Worm (Caenorhabditis elegans): Measurements from ENCODE around the gene F19B10.1.
A peak's percentile ranks its signal among the peaks of the same experiment; 100 is the strongest.

F19B10.1 gene

ce11 chrII:3714595-3714994 is 31.6 kb downstream of the F19B10.1 start, which contains the start of gene srh-100:
srh-100 (minus strand) TSS chrII:3714695.
- TF ChIP-seq pax-1 (tag; optimal IDR thresholded peaks at IDR 0.05): no peak

ce11 chrII:3716455-3716854 is 33.5 kb downstream of the F19B10.1 start, which contains the start of gene srh-99:
srh-99 (minus strand) TSS chrII:3716555.
- no peak for TF ChIP-seq fkh-10 (GFP tag; optimal IDR thresholded peaks at IDR 0.05)
- no peak for TF ChIP-seq tbx-2 (tag; optimal IDR thresholded peaks at IDR 0.05)
- TF ChIP-seq unc-3 (GFP tag; conservative IDR thresholded peaks at IDR 0.05): no peak
- TF ChIP-seq unc-3 (tag; optimal IDR thresholded peaks at IDR 0.05): no peak
- TF ChIP-seq ama-1 (optimal IDR thresholded peaks at IDR 0.05): no peak
- TF ChIP-seq pat-9 (tag; optimal IDR thresholded peaks at IDR 0.05): no peak
- no peak for TF ChIP-seq pax-1 (tag; optimal IDR thresholded peaks at IDR 0.05)
- no peak for TF ChIP-seq ets-4 (tag; optimal IDR thresholded peaks at IDR 0.05)
- no peak for TF ChIP-seq gmeb-2 (tag; optimal IDR thresholded peaks at IDR 0.05)

- TF ChIP-seq sox-4 (tag; optimal IDR thresholded peaks at IDR 0.05): no peak
- no peak for TF ChIP-seq eyg-1 (tag; optimal IDR thresholded peaks at IDR 0.05)
- no peak for TF ChIP-seq unc-55 (GFP tag; optimal IDR thresholded peaks at IDR 0.05)
- no peak for TF ChIP-seq fax-1 (tag; optimal IDR thresholded peaks at IDR 0.05)
- TF ChIP-seq syd-9 (tag; optimal IDR thresholded peaks at IDR 0.05): no peak
- no peak for TF ChIP-seq dmd-4 (tag; optimal IDR thresholded peaks at IDR 0.05; ENCODE audit: borderline replicate concordance)
- TF ChIP-seq hlh-6 (tag; optimal IDR thresholded peaks at IDR 0.05): no peak
- TF ChIP-seq hlh-13 (GFP tag; optimal IDR thresholded peaks at IDR 0.05): no peak
- TF ChIP-seq F13H6.1 (tag; optimal IDR thresholded peaks at IDR 0.05): no peak
- TF ChIP-seq ceh-19 (GFP tag; optimal IDR thresholded peaks at IDR 0.05): no peak
- TF ChIP-seq che-1 (tag; optimal IDR thresholded peaks at IDR 0.05): no peak
- TF ChIP-seq T23F11.4 (GFP tag; optimal IDR thresholded peaks at IDR 0.05): no peak
- no peak for TF ChIP-seq pha-2 (tag; optimal IDR thresholded peaks at IDR 0.05)
- TF ChIP-seq pax-1 (tag; optimal IDR thresholded peaks at IDR 0.05): no peak
- no peak for TF ChIP-seq K02D7.2 (tag; optimal IDR thresholded peaks at IDR 0.05)
- TF ChIP-seq C38D4.7 (GFP tag; optimal IDR thresholded peaks at IDR 0.05): no peak
Observed at ce11 chrII:3716961-3717360, 34.0 kb downstream of the F19B10.1 start, which contains the start of gene fbxc-52. fbxc-52 (plus strand) TSS chrII:3717261.

ce11 chrII:3721016-3721415 is 38.0 kb downstream of the F19B10.1 start, which contains the start of gene C46E10.3:
C46E10.3 (plus strand) TSS chrII:3721316.
- no peak for TF ChIP-seq nhr-11 (tag; optimal IDR thresholded peaks at IDR 0.05)
- no peak for TF ChIP-seq dve-1 (tag; optimal IDR thresholded peaks at IDR 0.05)

ce11 chrII:3724175-3724715 is 41.3 kb downstream of the F19B10.1 start, which contains the start of gene C46E10.1:
C46E10.1 (plus strand) TSS chrII:3724225.
- no peak for TF ChIP-seq unc-3 (GFP tag; conservative IDR thresholded peaks at IDR 0.05)
- TF ChIP-seq unc-3 (tag; optimal IDR thresholded peaks at IDR 0.05): no peak
- no peak for TF ChIP-seq ref-2 (tag; optimal IDR thresholded peaks at IDR 0.05)
- no peak for TF ChIP-seq ets-4 (tag; optimal IDR thresholded peaks at IDR 0.05)
- TF ChIP-seq fkh-10 (GFP tag; optimal IDR thresholded peaks at IDR 0.05): no peak
- no peak for TF ChIP-seq C38D4.7 (GFP tag; optimal IDR thresholded peaks at IDR 0.05)
- TF ChIP-seq mec-3 (tag; optimal IDR thresholded peaks at IDR 0.05; ENCODE audit: borderline replicate concordance): peak; percentile 6
- TF ChIP-seq pqm-1 (tag; optimal IDR thresholded peaks at IDR 0.05): no peak

ce11 chrII:3727996-3728395 is 45.0 kb downstream of the F19B10.1 start, which contains the start of gene C46E10.8:
C46E10.8 (minus strand) TSS chrII:3728096.
- TF ChIP-seq pag-3 (tag; optimal IDR thresholded peaks at IDR 0.05; ENCODE audit: borderline replicate concordance) (no peak), ceh-6 (GFP tag; optimal IDR thresholded peaks at IDR 0.05) (no peak), nhr-11 (tag; optimal IDR thresholded peaks at IDR 0.05) (no peak), nhr-232 (tag; optimal IDR thresholded peaks at IDR 0.05) (no peak), elt-2 (tag; optimal IDR thresholded peaks at IDR 0.05) (no peak), eyg-1 (tag; optimal IDR thresholded peaks at IDR 0.05) (no peak), ztf-16 (tag; optimal IDR thresholded peaks at IDR 0.05) (no peak), zip-5 (tag; optimal IDR thresholded peaks at IDR 0.05) (no peak), npax-4 (tag; optimal IDR thresholded peaks at IDR 0.05) (no peak), hlh-30 (tag; optimal IDR thresholded peaks at IDR 0.05; ENCODE audit: insufficient read depth) (no peak)
